Worm (Caenorhabditis elegans) whole organism, late embryonic: ENCODE measurements around the gene rab-7.
A peak's percentile ranks its signal among the peaks of the same experiment; 100 is the strongest.

Source experiments
- C08G9.2 ChIP-seq: sonication (generic microtip); optimal IDR thresholded peaks from 2 replicates; lab custom pipeline; 2016; ENCODE audit warnings: mild to moderate bottlenecking, missing genetic modification characterization, moderate library complexity, missing compliant biosample characterization
- F13H6.1 ChIP-seq: sonication (generic microtip); optimal IDR thresholded peaks from 2 replicates; lab custom pipeline; 2016; ENCODE audit warnings: missing genetic modification characterization, missing compliant biosample characterization
- K02D7.2 ChIP-seq: sonication (generic microtip); optimal IDR thresholded peaks from 2 replicates; lab custom pipeline; 2017; ENCODE audit warnings: mild to moderate bottlenecking, missing genetic modification characterization, missing compliant biosample characterization
- K09A11.1 ChIP-seq: sonication (generic microtip); optimal IDR thresholded peaks from 2 replicates; lab custom pipeline; 2017; ENCODE audit warnings: antibody characterized with exemption, mild to moderate bottlenecking, missing genetic modification characterization, missing compliant biosample characterization; ENCODE audit not compliant: insufficient read depth
- T23F11.4 ChIP-seq: fragments of 200-800 bp; sonication (Bioruptor generic); optimal IDR thresholded peaks from 2 replicates; lab custom pipeline; 2018; ENCODE audit warnings: mild to moderate bottlenecking, missing genetic modification characterization, missing compliant biosample characterization
- ahr-1 ChIP-seq: sonication (generic microtip); optimal IDR thresholded peaks from 2 replicates; lab custom pipeline; 2016; ENCODE audit warnings: missing genetic modification characterization, missing compliant biosample characterization
- ama-1 ChIP-seq: fragments of 150-350 bp; optimal IDR thresholded peaks from 2 replicates; lab custom pipeline; 2014
- ceh-14 ChIP-seq: sonication (generic microtip); optimal IDR thresholded peaks from 2 replicates; lab custom pipeline; 2016; ENCODE audit warnings: missing genotype, missing genetic modification characterization, missing compliant biosample characterization
- ceh-19 ChIP-seq: fragments of 200-800 bp; sonication (Bioruptor generic); optimal IDR thresholded peaks from 2 replicates; lab custom pipeline; 2018; ENCODE audit warnings: mild to moderate bottlenecking, missing genetic modification characterization, missing compliant biosample characterization
- ceh-22 ChIP-seq: sonication (generic microtip); optimal IDR thresholded peaks from 2 replicates; lab custom pipeline; 2017; ENCODE audit warnings: missing biosample characterization, missing genetic modification characterization
- ceh-31 ChIP-seq: sonication (generic microtip); optimal IDR thresholded peaks from 2 replicates; lab custom pipeline; 2016; ENCODE audit warnings: missing genetic modification characterization, missing compliant biosample characterization
- ceh-45 ChIP-seq: fragments of 200-800 bp; sonication (Bioruptor generic); IDR thresholded peaks from 2 replicates; pipeline ENCODE4 v1.3.6; 2022; ENCODE audit warnings: missing genetic modification reagents, missing genetic modification characterization, missing compliant biosample characterization
- ceh-48 ChIP-seq: sonication (generic microtip); optimal IDR thresholded peaks from 2 replicates; lab custom pipeline; 2016; ENCODE audit warnings: missing genetic modification characterization, inconsistent platforms, missing compliant biosample characterization
- che-1 ChIP-seq: sonication (generic microtip); optimal IDR thresholded peaks from 2 replicates; lab custom pipeline; 2016; ENCODE audit warnings: mild to moderate bottlenecking, missing genetic modification characterization, missing compliant biosample characterization
- dmd-4 ChIP-seq: sonication (generic microtip); optimal IDR thresholded peaks from 2 replicates; lab custom pipeline; 2016; ENCODE audit warnings: borderline replicate concordance, missing genetic modification characterization, missing compliant biosample characterization
- dve-1 ChIP-seq: sonication (generic microtip); optimal IDR thresholded peaks from 2 replicates; lab custom pipeline; 2017; ENCODE audit warnings: antibody characterized with exemption, mild to moderate bottlenecking, missing genetic modification characterization, missing compliant biosample characterization
- elt-2 ChIP-seq: sonication (generic microtip); optimal IDR thresholded peaks from 2 replicates; lab custom pipeline; 2016; ENCODE audit warnings: missing genetic modification reagents, missing genetic modification characterization, missing compliant biosample characterization
- fax-1 ChIP-seq: sonication (generic microtip); optimal IDR thresholded peaks from 2 replicates; lab custom pipeline; 2016; ENCODE audit warnings: missing genotype, missing genetic modification characterization, missing compliant biosample characterization
- fkh-10 ChIP-seq: fragments of 150-350 bp; optimal IDR thresholded peaks from 2 replicates; lab custom pipeline; 2014; ENCODE audit warnings: missing biosample characterization, missing genetic modification reagents, missing genetic modification characterization
- hlh-13 ChIP-seq: fragments of 200-800 bp; sonication (Bioruptor generic); optimal IDR thresholded peaks from 2 replicates; lab custom pipeline; 2018; ENCODE audit warnings: mild to moderate bottlenecking, missing genetic modification characterization, missing compliant biosample characterization
- hlh-30 ChIP-seq: sonication (generic microtip); optimal IDR thresholded peaks from 2 replicates; lab custom pipeline; 2017; ENCODE audit warnings: antibody characterized with exemption, missing genetic modification characterization, missing compliant biosample characterization; ENCODE audit not compliant: insufficient read depth
- hlh-6 ChIP-seq: sonication (generic microtip); optimal IDR thresholded peaks from 2 replicates; lab custom pipeline; 2016; ENCODE audit warnings: missing genotype, missing genetic modification characterization, missing compliant biosample characterization
- nfya-1 ChIP-seq: sonication (generic microtip); optimal IDR thresholded peaks from 2 replicates; lab custom pipeline; 2017; ENCODE audit warnings: missing genetic modification characterization, mild to moderate bottlenecking, missing compliant biosample characterization, antibody characterized with exemption, moderate library complexity
- nhr-232 ChIP-seq: sonication (generic microtip); optimal IDR thresholded peaks from 2 replicates; lab custom pipeline; 2016; ENCODE audit warnings: missing genetic modification characterization, missing compliant biosample characterization
- pat-9 ChIP-seq: fragments of 200-800 bp; sonication (Bioruptor generic); optimal IDR thresholded peaks from 2 replicates; lab custom pipeline; 2018; ENCODE audit warnings: mild to moderate bottlenecking, missing genetic modification characterization, moderate library complexity, missing compliant biosample characterization
- pax-1 ChIP-seq: fragments of 150-350 bp; optimal IDR thresholded peaks from 2 replicates; lab custom pipeline; 2014; ENCODE audit warnings: missing biosample characterization, missing genetic modification characterization
- pha-4 ChIP-seq: fragments of 150-350 bp; optimal IDR thresholded peaks from 2 replicates; lab custom pipeline; 2018; ENCODE audit warnings: missing biosample characterization, missing genetic modification reagents, missing genetic modification characterization
- pros-1 ChIP-seq: fragments of 150-350 bp; optimal IDR thresholded peaks from 2 replicates; lab custom pipeline; 2014; ENCODE audit warnings: missing biosample characterization, missing genetic modification reagents, missing genetic modification characterization
- ref-2 ChIP-seq: sonication (generic microtip); optimal IDR thresholded peaks from 2 replicates; lab custom pipeline; 2016; ENCODE audit warnings: missing genetic modification characterization, missing compliant biosample characterization
- sox-4 ChIP-seq: sonication (generic microtip); optimal IDR thresholded peaks from 2 replicates; lab custom pipeline; 2017; ENCODE audit warnings: mild to moderate bottlenecking, missing genetic modification characterization, inconsistent platforms, missing compliant biosample characterization
- syd-9 ChIP-seq: sonication (generic microtip); optimal IDR thresholded peaks from 2 replicates; lab custom pipeline; 2016; ENCODE audit warnings: mild to moderate bottlenecking, missing genetic modification characterization, moderate library complexity, missing compliant biosample characterization
- tbx-7 ChIP-seq: sonication (generic microtip); optimal IDR thresholded peaks from 2 replicates; lab custom pipeline; 2016; ENCODE audit warnings: missing genotype, missing genetic modification characterization, missing compliant biosample characterization
- unc-3 ChIP-seq, 2 experiments: fragments of 200-800 bp in 1 of 2; sonication (Bioruptor generic) in 1 of 2; sonication (generic microtip) in 1 of 2; conservative IDR thresholded peaks in 1 of 2; optimal IDR thresholded peaks in 1 of 2; 2 replicates each; pipeline versions ENCODE4 v1.3.6 to Lab custom; 2016 to 2022; ENCODE audit warnings: missing compliant biosample characterization in 2 of 2, missing genetic modification characterization in 2 of 2, missing genetic modification reagents in 1 of 2
- unc-55 ChIP-seq: sonication (generic microtip); optimal IDR thresholded peaks from 2 replicates; lab custom pipeline; 2017; ENCODE audit warnings: missing biosample characterization, missing genetic modification reagents, missing genetic modification characterization

Gene rab-7

DNA sequence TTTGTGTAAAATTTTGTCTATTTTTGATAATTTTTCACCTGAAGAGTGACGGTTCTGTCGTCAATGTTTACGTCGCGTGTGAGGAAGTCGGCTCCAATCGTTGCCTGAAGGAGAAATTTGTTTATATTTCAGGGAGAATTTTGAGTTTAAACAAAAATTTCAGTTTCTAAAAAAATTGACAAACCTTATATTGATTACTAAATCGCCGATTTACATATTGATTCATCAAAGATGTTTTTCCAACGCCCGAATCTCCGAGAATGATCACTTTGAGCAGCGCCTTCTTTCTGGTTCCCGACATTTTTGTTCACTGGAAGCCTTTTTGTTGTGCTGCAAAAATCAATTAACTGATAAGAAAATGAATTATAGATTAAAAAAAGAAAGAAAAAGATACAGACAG is at the start of gene rab-7:
Gene rab-7, minus strand, starts transcription at position 330 of the 400 bp plus-strand sequence.
- no peak for TF ChIP-seq ama-1
- no peak for TF ChIP-seq ceh-22
- TF ChIP-seq nfya-1 (tag; lab: Kevin White, UChicago), result no peak
- TF ChIP-seq ceh-45 (GFP tag; lab: Robert Waterston, UW), result no peak
- no peak for TF ChIP-seq pax-1 (tag; lab: Kevin White, UChicago)
- no peak for TF ChIP-seq syd-9 (tag; lab: Kevin White, UChicago)
- TF ChIP-seq ahr-1 (tag; lab: Kevin White, UChicago), result no peak
- TF ChIP-seq dve-1, result no peak
- TF ChIP-seq K02D7.2, result no peak
- no peak for TF ChIP-seq K09A11.1 (tag; lab: Kevin White, UChicago)
- TF ChIP-seq pros-1 (tag; lab: Kevin White, UChicago), result no peak

DNA sequence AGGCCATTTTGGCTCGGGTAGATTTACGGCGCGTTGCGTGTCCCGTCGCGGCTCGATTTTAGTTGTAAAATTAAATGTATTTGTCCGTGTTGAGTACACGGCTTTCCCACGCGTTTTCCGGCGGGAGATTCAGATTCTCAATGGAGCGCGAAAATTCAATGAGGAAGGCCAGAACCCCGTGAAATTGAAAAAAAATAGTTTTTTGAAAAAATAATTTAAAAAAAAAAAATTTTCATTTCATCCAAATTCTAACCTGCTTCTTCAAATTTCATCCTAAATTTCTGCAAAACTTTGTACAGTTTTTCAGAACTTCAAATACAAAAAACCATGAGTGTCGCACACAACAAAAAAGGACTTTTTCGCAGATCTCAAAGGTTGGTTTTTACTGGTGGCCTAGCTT is 42.0 kb upstream of the rab-7 start, which contains the start of gene glb-29:
Gene glb-29, plus strand, starts transcription at position 301 of the 400 bp plus-strand sequence.
- TF ChIP-seq ceh-19, result no peak
- TF ChIP-seq unc-3 (GFP tag; conservative IDR thresholded peaks at IDR 0.05; lab: Robert Waterston, UW), result no peak
- TF ChIP-seq unc-3 (tag; optimal IDR thresholded peaks at IDR 0.05; lab: Kevin White, UChicago), result no peak
- TF ChIP-seq hlh-13, result no peak
- TF ChIP-seq nhr-232 (tag; lab: Kevin White, UChicago), result no peak
- no peak for TF ChIP-seq ref-2 (tag; lab: Kevin White, UChicago)
- TF ChIP-seq ceh-48 (tag; lab: Kevin White, UChicago), result no peak
- TF ChIP-seq pat-9, result no peak
- no peak for TF ChIP-seq T23F11.4 (GFP tag; lab: Kevin White, UChicago)
- no peak for TF ChIP-seq hlh-6 (tag; lab: Kevin White, UChicago)
- TF ChIP-seq ceh-31 (tag; lab: Kevin White, UChicago), result no peak
- TF ChIP-seq fkh-10 (GFP tag; lab: Kevin White, UChicago), result no peak
- no peak for TF ChIP-seq ceh-14 (tag; lab: Kevin White, UChicago)
- TF ChIP-seq C08G9.2 (tag; lab: Kevin White, UChicago), result no peak

ce11 chrII:12006575-12007098 is 39.9 kb upstream of the rab-7 start, which contains the start of gene mcm-2:
Gene mcm-2 (minus strand): TSS chrII:12006625.
- TF ChIP-seq elt-2 (tag; lab: Kevin White, UChicago) (peak; percentile 10), nfya-1 (tag; lab: Kevin White, UChicago) (peak; percentile 17), che-1 (tag; lab: Kevin White, UChicago) (no peak)
- TF ChIP-seq, all 69 proteins: peak for 2

- TF ChIP-seq ahr-1 (tag; lab: Kevin White, UChicago) (no peak), sox-4 (tag; lab: Kevin White, UChicago) (no peak), fax-1 (no peak), hlh-30 (tag; lab: Kevin White, UChicago) (no peak), ceh-31 (tag; lab: Kevin White, UChicago) (no peak), ceh-19 (no peak), dmd-4 (no peak), F13H6.1 (no peak), tbx-7 (tag; lab: Kevin White, UChicago) (no peak), pha-4 (tag; lab: Kevin White, UChicago) (no peak), pax-1 (tag; lab: Kevin White, UChicago) (no peak)
These were observed 39.2 kb upstream of the rab-7 start for ce11 chrII:12005981-12006380.

- no peak for TF ChIP-seq pat-9
- no peak for TF ChIP-seq ref-2 (tag; lab: Kevin White, UChicago)
- TF ChIP-seq unc-55 (GFP tag; lab: Kevin White, UChicago), result no peak
- no peak for TF ChIP-seq K02D7.2
- TF ChIP-seq dve-1, result no peak
These were observed 32.2 kb upstream of the rab-7 start, which contains the start of gene Y17G7B.23 for ce11 chrII:11998903-11999302. Gene Y17G7B.23 (plus strand): TSS chrII:11999203.
